Worm (Caenorhabditis elegans) whole organism, L2 larva: Measurements from ENCODE around the gene clec-41.

ENCODE experiments used
- R02D3.7 ChIP-seq: fragments of 150-350 bp; optimal IDR thresholded peaks from 2 replicates; lab custom pipeline; 2014; ENCODE audit warnings: missing biosample characterization, missing genetic modification characterization
- aly-2 ChIP-seq: fragments of 150-350 bp; optimal IDR thresholded peaks from 2 replicates; lab custom pipeline; 2014; ENCODE audit warnings: missing biosample characterization, missing genetic modification characterization
- ceh-82 ChIP-seq: fragments of 150-350 bp; optimal IDR thresholded peaks from 2 replicates; lab custom pipeline; 2014; ENCODE audit warnings: missing biosample characterization, missing genetic modification characterization
- elt-3 ChIP-seq: sonication (generic microtip); optimal IDR thresholded peaks from 2 replicates; lab custom pipeline; 2017; ENCODE audit warnings: missing biosample characterization, missing genetic modification characterization
- fos-1 ChIP-seq: fragments of 150-350 bp; optimal IDR thresholded peaks from 2 replicates; lab custom pipeline; 2014; ENCODE audit warnings: missing biosample characterization, missing genetic modification characterization
- lin-13 ChIP-seq: fragments of 150-350 bp; optimal IDR thresholded peaks from 2 replicates; lab custom pipeline; 2014; ENCODE audit warnings: missing biosample characterization, missing genetic modification reagents, missing genetic modification characterization
- lin-39 ChIP-seq: fragments of 150-350 bp; optimal IDR thresholded peaks from 2 replicates; lab custom pipeline; 2014; ENCODE audit warnings: missing biosample characterization, missing genetic modification reagents, missing genetic modification characterization
- mdl-1 ChIP-seq, 2 experiments: fragments of 150-350 bp in 1 of 2; sonication (generic microtip) in 1 of 2; optimal IDR thresholded peaks; 2 replicates each; lab custom pipeline; 2017; ENCODE audit warnings: missing biosample characterization in 2 of 2, missing genetic modification characterization in 2 of 2
- nhr-11 ChIP-seq: fragments of 150-350 bp; optimal IDR thresholded peaks from 2 replicates; lab custom pipeline; 2014; ENCODE audit warnings: missing biosample characterization, missing genetic modification characterization
- nhr-23 ChIP-seq: fragments of 150-350 bp; optimal IDR thresholded peaks from 2 replicates; lab custom pipeline; 2014; ENCODE audit warnings: missing biosample characterization, missing genetic modification reagents, missing genetic modification characterization
- nhr-25 ChIP-seq: fragments of 150-350 bp; sonication (generic microtip); optimal IDR thresholded peaks from 3 replicates; lab custom pipeline; 2014; ENCODE audit warnings: missing biosample characterization, missing genetic modification characterization
- unc-55 ChIP-seq: fragments of 150-350 bp; sonication (generic microtip); optimal IDR thresholded peaks from 3 replicates; lab custom pipeline; 2014; ENCODE audit warnings: missing biosample characterization, missing genetic modification reagents, missing genetic modification characterization
- unc-62 ChIP-seq: fragments of 150-350 bp; optimal IDR thresholded peaks from 2 replicates; lab custom pipeline; 2014; ENCODE audit warnings: missing biosample characterization, missing genetic modification reagents, missing genetic modification characterization
- zag-1 ChIP-seq: fragments of 150-350 bp; optimal IDR thresholded peaks from 2 replicates; lab custom pipeline; 2014; ENCODE audit warnings: missing biosample characterization, missing genetic modification characterization

DNA sequence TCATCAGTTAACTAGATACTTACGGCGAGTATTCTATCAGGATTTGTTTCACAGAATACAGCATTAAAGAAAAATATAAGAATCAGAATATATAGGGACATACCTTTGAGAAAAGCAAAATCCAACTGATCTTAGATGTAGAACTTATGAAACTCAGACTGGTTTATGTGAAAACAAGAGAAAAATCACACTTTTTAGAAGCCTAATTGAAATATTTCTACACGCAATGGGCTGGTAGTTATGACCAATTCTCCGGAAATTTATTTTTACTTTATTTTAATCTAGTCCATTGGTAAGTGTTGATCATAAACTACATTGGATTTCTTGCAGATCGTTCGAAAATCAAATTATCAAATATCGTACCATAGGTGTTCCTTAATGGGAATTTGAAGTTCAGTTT lies 46.2 kb upstream of the clec-41 start, which contains the start of gene T09E8.4:
- no peak for TF ChIP-seq nhr-11 (tag; lab: Kevin White, UChicago)
- TF ChIP-seq lin-39: no peak
- TF ChIP-seq unc-62 (GFP tag; lab: Kevin White, UChicago): no peak
- no peak for TF ChIP-seq nhr-25 (tag; lab: Kevin White, UChicago)
- no peak for TF ChIP-seq fos-1 (tag; lab: Kevin White, UChicago)
- no peak for TF ChIP-seq elt-3 (tag; lab: Kevin White, UChicago)
- TF ChIP-seq zag-1 (tag; lab: Kevin White, UChicago): no peak
- TF ChIP-seq nhr-23: no peak
- no peak for TF ChIP-seq ceh-82 (tag; lab: Kevin White, UChicago)
- no peak for TF ChIP-seq mdl-1 (tag; optimal IDR thresholded peaks at IDR 0.05; lab: Kevin White, UChicago)
- TF ChIP-seq unc-55 (GFP tag; lab: Kevin White, UChicago): no peak
- no peak for TF ChIP-seq lin-13 (GFP tag; lab: Kevin White, UChicago)
- TF ChIP-seq R02D3.7: no peak
- TF ChIP-seq aly-2 (tag; lab: Kevin White, UChicago): no peak
